Fruit fly (Drosophila melanogaster): Measurements from ENCODE around the gene CG43155.
A peak's percentile ranks its signal among the peaks of the same experiment; 100 is the strongest.

The CG43155 gene

DNA sequence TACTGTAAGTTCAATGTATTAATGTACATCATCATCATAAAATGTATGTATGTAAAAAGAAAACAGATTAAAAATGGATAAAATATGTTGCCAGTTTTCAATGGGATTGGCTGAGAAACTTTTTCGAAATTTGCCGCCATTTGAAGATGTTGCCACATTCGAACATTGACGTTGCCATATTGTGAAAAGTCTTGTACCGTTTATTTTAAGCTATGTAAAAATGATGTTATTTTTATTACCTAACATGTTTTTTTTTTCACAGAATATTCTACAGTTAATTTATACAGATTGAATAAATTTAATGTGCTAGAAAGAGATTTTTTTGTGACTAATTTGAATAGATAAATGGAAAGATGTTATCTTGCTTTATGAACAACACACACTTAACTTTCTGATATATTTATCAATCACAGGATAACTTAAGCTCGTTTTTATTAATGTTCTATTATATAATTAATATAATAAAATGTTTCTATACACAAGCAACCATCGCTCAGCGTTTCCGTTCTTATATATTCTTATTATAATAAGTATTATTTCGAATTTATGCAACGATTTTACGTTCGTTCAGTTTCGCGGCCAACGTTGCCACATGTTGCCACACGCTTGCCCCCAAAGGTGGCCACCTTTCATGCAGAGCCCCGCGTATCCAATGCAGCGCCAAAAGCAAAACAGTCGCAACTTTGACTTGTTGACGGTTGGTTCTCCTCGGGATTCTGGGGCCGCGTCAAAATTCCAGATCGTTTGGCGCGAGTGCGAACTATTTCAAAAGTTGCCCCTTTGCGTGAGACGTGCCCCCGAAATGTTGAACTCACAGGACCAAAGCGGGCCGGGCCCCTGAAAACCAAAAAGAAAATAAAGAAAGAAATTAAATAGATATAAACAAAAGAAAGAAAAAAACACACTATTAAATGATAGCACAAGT, at the start of gene CG43155 (continued):
- TF ChIP-seq her (GFP tag; optimal IDR thresholded peaks at IDR 0.05): no peak
- no peak for TF ChIP-seq CG8359 (GFP tag; optimal IDR thresholded peaks at IDR 0.05; ENCODE audit: borderline replicate concordance)
- TF ChIP-seq CG15073 (GFP tag; optimal IDR thresholded peaks at IDR 0.05): no peak
- no peak for TF ChIP-seq pan (optimal IDR thresholded peaks at IDR 0.05)
- no peak for TF ChIP-seq pan (GFP tag; optimal IDR thresholded peaks at IDR 0.05 in 1 of 2, IDR thresholded peaks at IDR 0.05 in 1 of 2)
- no peak for TF ChIP-seq toy (GFP tag; IDR thresholded peaks at IDR 0.05)
- no peak for TF ChIP-seq HHEX (GFP tag; optimal IDR thresholded peaks at IDR 0.05)
- TF ChIP-seq seq (GFP tag; IDR thresholded peaks at IDR 0.05): no peak
- no peak for TF ChIP-seq maf-S (GFP tag; optimal IDR thresholded peaks at IDR 0.05)
- TF ChIP-seq CG9215 (GFP tag; IDR thresholded peaks at IDR 0.05): no peak
- no peak for TF ChIP-seq Taf1 (GFP tag; IDR thresholded peaks at IDR 0.05)
- TF ChIP-seq ro (GFP tag; IDR thresholded peaks at IDR 0.05): no peak
- TF ChIP-seq ham (GFP tag; IDR thresholded peaks at IDR 0.05): no peak

DNA sequence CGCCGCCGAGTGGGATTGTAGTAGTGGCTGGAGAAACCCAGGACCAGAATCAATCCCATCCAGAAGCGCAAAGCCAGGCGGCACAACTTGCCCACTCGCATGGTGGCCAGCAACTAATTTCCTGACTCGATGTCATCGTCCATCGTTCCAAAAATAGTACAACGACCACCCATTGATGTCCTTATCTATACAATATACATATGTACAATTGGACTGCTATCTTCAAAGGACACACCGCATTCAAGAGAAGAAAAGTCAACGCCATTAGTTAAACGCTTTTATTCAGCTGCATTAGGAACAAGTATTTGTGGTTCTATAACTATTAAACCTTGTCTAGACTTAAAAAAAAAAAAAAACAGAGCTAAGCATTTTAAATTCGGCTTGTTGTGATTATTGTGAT, 46.5 kb upstream of the CG43155 start, which contains the start of gene Gr10b:
Gr10b (minus strand) TSS at position 101 of the 400 bp plus-strand sequence.
- TF ChIP-seq stc (GFP tag; IDR thresholded peaks at IDR 0.05): no peak
- no peak for TF ChIP-seq Bgb (GFP tag; IDR thresholded peaks at IDR 0.05; ENCODE audit: partially characterized antibody)
- TF ChIP-seq fu2 (GFP tag; optimal IDR thresholded peaks at IDR 0.05): no peak

DNA sequence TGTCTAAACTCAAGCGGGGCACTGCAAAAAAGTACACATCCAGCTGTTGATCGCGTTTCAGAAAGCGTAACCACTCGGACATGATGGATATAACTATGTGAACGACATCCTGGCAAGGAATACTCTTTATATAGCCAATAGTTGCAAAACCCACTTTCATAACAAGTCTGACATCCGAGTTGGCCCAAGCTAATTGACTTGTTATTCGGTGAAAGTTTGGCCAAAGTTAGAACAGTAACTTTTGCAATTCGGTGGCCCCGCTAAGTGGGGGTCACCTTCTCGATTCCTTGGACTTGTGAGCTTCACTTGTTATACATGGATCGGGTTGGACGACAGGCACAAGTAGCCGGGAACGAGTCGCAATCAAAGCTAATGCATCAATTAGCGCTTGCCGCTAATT, 42.3 kb upstream of the CG43155 start, which contains the start of the genes Gr10a and Or10a:
Gr10a (minus strand) TSS at position 101 of the 400 bp plus-strand sequence.
Or10a (minus strand) TSS at position 101 of the 400 bp plus-strand sequence.
- TF ChIP-seq ato (GFP tag; IDR thresholded peaks at IDR 0.05; ENCODE audit: partially characterized antibody) (no peak), Aef1 (GFP tag; IDR thresholded peaks at IDR 0.05) (no peak), Scr (GFP tag; IDR thresholded peaks at IDR 0.05; ENCODE audit: partially characterized antibody) (no peak), twi (tag; optimal IDR thresholded peaks at IDR 0.05) (no peak), Rx (GFP tag; IDR thresholded peaks at IDR 0.05) (no peak), Gug (GFP tag; IDR thresholded peaks at IDR 0.05) (no peak), CG13424 (tag; optimal IDR thresholded peaks at IDR 0.05) (no peak)

DNA sequence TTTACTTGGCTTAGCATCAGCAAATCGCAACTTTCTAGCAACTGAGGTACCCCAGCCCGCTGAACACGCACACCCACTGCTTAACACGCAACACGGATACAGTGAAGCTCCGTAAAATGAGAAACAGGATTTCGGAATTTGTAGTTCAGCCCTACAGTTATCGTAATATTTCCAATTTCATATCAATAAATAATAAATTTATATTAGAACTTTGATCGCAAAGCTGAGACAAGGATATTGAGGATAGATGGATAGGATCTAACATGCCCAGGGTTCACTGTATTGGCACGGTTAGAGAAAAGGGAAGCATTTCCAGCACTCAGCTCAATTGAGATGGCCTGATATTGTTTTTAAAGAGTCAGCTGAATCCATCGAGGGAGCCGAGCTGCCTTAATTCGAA, 40.4 kb upstream of the CG43155 start:
- no peak for TF ChIP-seq aop (GFP tag; IDR thresholded peaks at IDR 0.05)
- no peak for TF ChIP-seq pzg (GFP tag; optimal IDR thresholded peaks at IDR 0.05)
- no peak for TF ChIP-seq CG13894 (tag; optimal IDR thresholded peaks at IDR 0.05)
- TF ChIP-seq CG6813 (GFP tag; optimal IDR thresholded peaks at IDR 0.05): no peak
- TF ChIP-seq CG4730 (GFP tag; IDR thresholded peaks at IDR 0.05): no peak
- no peak for TF ChIP-seq CG1529 (GFP tag; optimal IDR thresholded peaks at IDR 0.05)
- TF ChIP-seq CG30403 (GFP tag; optimal IDR thresholded peaks at IDR 0.05): no peak
- TF ChIP-seq Sry-β (GFP tag; optimal IDR thresholded peaks at IDR 0.05): no peak
- no peak for TF ChIP-seq HLH4C (GFP tag; IDR thresholded peaks at IDR 0.05; ENCODE audit: partially characterized antibody)
- no peak for TF ChIP-seq CG9437 (GFP tag; optimal IDR thresholded peaks at IDR 0.05)
- TF ChIP-seq CG7987 (GFP tag; optimal IDR thresholded peaks at IDR 0.05): no peak
- no peak for TF ChIP-seq CG31441 (GFP tag; IDR thresholded peaks at IDR 0.05)
- TF ChIP-seq dan (GFP tag; IDR thresholded peaks at IDR 0.05): no peak
- TF ChIP-seq tin (GFP tag; optimal IDR thresholded peaks at IDR 0.05): no peak
- TF ChIP-seq lilli (GFP tag; optimal IDR thresholded peaks at IDR 0.05): no peak
- TF ChIP-seq CG9215 (GFP tag; IDR thresholded peaks at IDR 0.05): no peak
- no peak for TF ChIP-seq Bgb (GFP tag; IDR thresholded peaks at IDR 0.05; ENCODE audit: partially characterized antibody)
- TF ChIP-seq Dad (GFP tag; optimal IDR thresholded peaks at IDR 0.05): no peak
- no peak for TF ChIP-seq mld (GFP tag; IDR thresholded peaks at IDR 0.05; ENCODE audit: partially characterized antibody)
- no peak for TF ChIP-seq eyg (GFP tag; optimal IDR thresholded peaks at IDR 0.05)
- 0 out of 3 replicates have a peak, but pooled peaks have one; percentile 28 for TF ChIP-seq CG11456 (GFP tag; IDR thresholded peaks at IDR 0.05)
- no peak for TF ChIP-seq Awh (GFP tag; IDR thresholded peaks at IDR 0.05)
- no peak for TF ChIP-seq Atf-2 (GFP tag; optimal IDR thresholded peaks at IDR 0.05)
- TF ChIP-seq vvl (GFP tag; IDR thresholded peaks at IDR 0.05): no peak
- no peak for TF ChIP-seq pros (GFP tag; optimal IDR thresholded peaks at IDR 0.05)
